Worm (Caenorhabditis elegans) whole organism, L3 larva: ENCODE results near the gene srlf-34.

Experiments used
- ceh-9 ChIP-seq: sonication (generic microtip); optimal IDR thresholded peaks from 2 replicates; lab custom pipeline; 2018; ENCODE audit warnings: missing biosample characterization, missing genetic modification characterization
- jun-1 ChIP-seq: fragments of 150-350 bp; optimal IDR thresholded peaks from 2 replicates; lab custom pipeline; 2014; ENCODE audit warnings: missing biosample characterization, missing genetic modification reagents, missing genetic modification characterization
- nhr-28 ChIP-seq: fragments of 150-350 bp; optimal IDR thresholded peaks from 2 replicates; lab custom pipeline; 2014; ENCODE audit warnings: missing biosample characterization, missing genetic modification characterization
- pha-4 ChIP-seq: fragments of 150-350 bp; optimal IDR thresholded peaks from 2 replicates; lab custom pipeline; 2014; ENCODE audit warnings: missing biosample characterization, missing genetic modification reagents, missing genetic modification characterization
- pqm-1 ChIP-seq: fragments of 150-350 bp; optimal IDR thresholded peaks from 2 replicates; lab custom pipeline; 2017; ENCODE audit warnings: missing biosample characterization, missing genetic modification characterization, inconsistent platforms
- unc-62 ChIP-seq: fragments of 150-350 bp; sonication (generic microtip); optimal IDR thresholded peaks from 4 replicates; lab custom pipeline; 2014; ENCODE audit warnings: missing biosample characterization, missing genetic modification reagents, missing genetic modification characterization
- ztf-11 ChIP-seq: fragments of 150-350 bp; optimal IDR thresholded peaks from 2 replicates; lab custom pipeline; 2014; ENCODE audit warnings: missing biosample characterization, missing genetic modification characterization
- ztf-4 ChIP-seq: fragments of 150-350 bp; optimal IDR thresholded peaks from 2 replicates; lab custom pipeline; 2014; ENCODE audit warnings: missing biosample characterization, missing genetic modification characterization

DNA sequence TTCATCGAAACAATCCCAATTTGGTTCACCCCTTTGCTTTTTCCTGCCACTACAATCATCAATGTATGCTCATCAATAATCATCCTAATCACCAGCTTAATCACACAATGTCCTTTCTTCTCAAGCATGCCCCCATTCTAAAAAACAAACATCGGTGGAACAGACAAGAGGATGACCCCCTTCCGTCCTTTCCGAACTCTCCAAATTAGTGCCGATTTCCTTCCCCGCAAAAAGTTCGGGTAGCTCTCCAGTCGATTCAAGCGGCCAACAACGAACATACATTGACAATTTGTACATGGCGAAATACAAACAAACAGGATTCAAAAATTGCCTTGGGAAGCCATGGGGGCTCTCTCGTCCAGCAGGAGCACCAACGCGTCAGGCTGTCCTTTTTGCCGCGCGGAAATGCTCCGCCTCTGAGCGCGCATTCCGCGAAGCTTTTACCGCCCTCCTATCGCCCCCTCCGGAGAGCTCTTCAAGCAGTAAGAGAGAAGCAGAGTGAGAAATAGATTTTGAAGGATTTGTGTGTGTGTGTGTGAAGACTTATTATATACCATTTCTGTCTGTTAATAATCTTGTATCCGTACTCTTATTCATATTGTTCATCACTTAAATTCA is 13.6 kb downstream of the srlf-34 start, which contains the start of gene appg-1:
- no peak for TF ChIP-seq ztf-4
- TF ChIP-seq nhr-28 (tag; lab: Kevin White, UChicago), result no peak
- no peak for TF ChIP-seq ceh-9 (tag; lab: Kevin White, UChicago)
- no peak for TF ChIP-seq pha-4 (tag; lab: Kevin White, UChicago)
- no peak for TF ChIP-seq ztf-11
- TF ChIP-seq pqm-1 (tag; lab: Kevin White, UChicago), result no peak
- TF ChIP-seq jun-1, result no peak
- TF ChIP-seq unc-62 (GFP tag; lab: Kevin White, UChicago), result no peak
